Fruit fly (Drosophila melanogaster): ENCODE data around the gene tow.

Gene tow

DNA sequence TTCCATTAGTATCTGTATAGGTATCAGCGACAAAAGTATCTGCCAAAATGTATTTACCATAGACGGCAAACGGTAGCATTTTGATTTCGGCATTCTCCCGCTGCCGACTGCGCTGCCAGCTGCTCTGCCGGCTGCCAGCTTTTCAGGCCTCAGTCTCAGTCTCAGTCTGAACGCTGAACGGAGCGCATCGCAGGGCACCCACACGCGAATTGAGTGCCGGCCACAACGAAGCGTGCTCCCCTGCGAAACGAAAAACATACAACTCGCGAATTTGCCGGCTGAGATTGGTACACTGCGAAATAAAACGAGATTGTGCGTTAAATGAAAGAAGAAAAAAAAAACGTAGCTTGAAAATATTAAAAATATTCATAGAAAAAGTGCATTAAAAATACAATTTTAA, 56.0 kb downstream of the tow start, which contains the start of gene Mp:
Gene Mp, plus strand, starts transcription at position 152 of the 400 bp plus-strand sequence.
- TF ChIP-seq ey (GFP tag; optimal IDR thresholded peaks at IDR 0.05): no peak
- TF ChIP-seq Rel (GFP tag; optimal IDR thresholded peaks at IDR 0.05): no peak
- TF ChIP-seq Rel (tag; optimal IDR thresholded peaks at IDR 0.05): no peak
- TF ChIP-seq N (GFP tag; optimal IDR thresholded peaks at IDR 0.05): no peak
- no peak for TF ChIP-seq tai (GFP tag; optimal IDR thresholded peaks at IDR 0.05)
- no peak for TF ChIP-seq Myc (optimal IDR thresholded peaks at IDR 0.05)
- no peak for TF ChIP-seq fru (GFP tag; optimal IDR thresholded peaks at IDR 0.05)
- no peak for TF ChIP-seq Hr83 (GFP tag; optimal IDR thresholded peaks at IDR 0.05; ENCODE audit: poor library complexity, severe bottlenecking)
- no peak for TF ChIP-seq jim (GFP tag; optimal IDR thresholded peaks at IDR 0.05)
- TF ChIP-seq GATAd (GFP tag; optimal IDR thresholded peaks at IDR 0.05): no peak
- no peak for TF ChIP-seq Hr78 (GFP tag; optimal IDR thresholded peaks at IDR 0.05)
- TF ChIP-seq Hnf4 (GFP tag; optimal IDR thresholded peaks at IDR 0.05): no peak
- no peak for TF ChIP-seq psq (GFP tag; optimal IDR thresholded peaks at IDR 0.05)
- no peak for TF ChIP-seq Mio (GFP tag; optimal IDR thresholded peaks at IDR 0.05)
- TF ChIP-seq rgr (GFP tag; optimal IDR thresholded peaks at IDR 0.05): no peak
- TF ChIP-seq brk (GFP tag; optimal IDR thresholded peaks at IDR 0.05): no peak
- TF ChIP-seq woc (GFP tag; optimal IDR thresholded peaks at IDR 0.05): no peak
- TF ChIP-seq pan (optimal IDR thresholded peaks at IDR 0.05): no peak
- TF ChIP-seq sage (GFP tag; optimal IDR thresholded peaks at IDR 0.05): no peak
- no peak for TF ChIP-seq Vsx2 (GFP tag; optimal IDR thresholded peaks at IDR 0.05; ENCODE audit: partially characterized antibody)
- TF ChIP-seq dsf (GFP tag; optimal IDR thresholded peaks at IDR 0.05; ENCODE audit: borderline replicate concordance): no peak
